Worm (Caenorhabditis elegans) whole organism, mixed stage, embryonic: ENCODE results near the gene ndub-6.

Experiments used
- sptf-1 ChIP-seq: sonication (generic microtip); optimal IDR thresholded peaks from 2 replicates; lab custom pipeline; 2017; ENCODE audit warnings: mild to moderate bottlenecking, missing genetic modification characterization, moderate library complexity, missing compliant biosample characterization
- unc-39 ChIP-seq: fragments of 150-350 bp; optimal IDR thresholded peaks from 2 replicates; lab custom pipeline; 2014; ENCODE audit warnings: missing biosample characterization, missing genetic modification characterization

DNA sequence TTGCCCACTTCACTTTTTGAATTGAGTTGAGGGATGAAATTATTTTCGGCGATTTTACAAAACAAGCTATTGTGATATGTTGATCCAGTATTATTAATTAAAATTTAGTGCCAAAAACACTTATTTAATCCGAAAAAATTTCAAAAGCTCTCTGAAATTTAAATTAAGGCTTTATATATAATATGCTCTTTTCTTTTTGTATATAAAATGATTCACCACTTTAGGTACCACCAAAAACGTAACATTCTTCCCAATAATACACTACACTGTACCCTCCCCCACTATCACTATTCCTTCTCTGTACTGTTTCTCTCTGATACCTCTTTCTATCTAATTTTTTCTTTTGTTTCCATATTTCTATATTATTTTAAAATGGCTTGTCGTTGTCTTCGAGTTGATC lies 8.4 kb upstream of the ndub-6 start, which contains the start of gene prx-2:
- no peak for TF ChIP-seq unc-39 (tag; lab: Kevin White, UChicago)
- TF ChIP-seq sptf-1 (tag; lab: Kevin White, UChicago), result no peak
